Fruit fly (Drosophila melanogaster) whole organism, embryonic: Measurements from ENCODE around the gene CG14696.

Source experiments
- Ada2b ChIP-seq: fragments of 200-800 bp; sonication (Bioruptor generic); IDR thresholded peaks from 2 replicates; pipeline ENCODE4 v1.3.6; 2022; ENCODE audit warnings: missing biosample characterization, missing genetic modification characterization
- Adf1 ChIP-seq: fragments of 200-800 bp; sonication (Bioruptor generic); IDR thresholded peaks from 2 replicates; pipeline ENCODE4 v1.3.6; 2022; ENCODE audit warnings: missing biosample characterization, missing genetic modification characterization
- CG10274 ChIP-seq: fragments of 200-800 bp; sonication (Bioruptor generic); optimal IDR thresholded peaks from 3 replicates; lab custom pipeline; 2017; ENCODE audit warnings: missing biosample characterization, mild to moderate bottlenecking, missing genetic modification characterization
- CG10979 ChIP-seq: fragments of 200-800 bp; sonication (Bioruptor generic); optimal IDR thresholded peaks from 2 replicates; lab custom pipeline; 2018; ENCODE audit warnings: missing biosample characterization, mild to moderate bottlenecking, missing genetic modification characterization, moderate library complexity
- CG11695 ChIP-seq: fragments of 200-800 bp; sonication (Bioruptor generic); IDR thresholded peaks from 3 replicates; pipeline ENCODE4 v1.3.6; 2022; ENCODE audit warnings: missing biosample characterization, missing genetic modification characterization
- CG13296 ChIP-seq: fragments of 200-800 bp; sonication (Bioruptor generic); optimal IDR thresholded peaks from 3 replicates; lab custom pipeline; 2018; ENCODE audit warnings: missing biosample characterization, mild to moderate bottlenecking, missing genetic modification characterization
- CG14014 ChIP-seq: fragments of 200-800 bp; sonication (Bioruptor generic); IDR thresholded peaks from 2 replicates; pipeline ENCODE4 v1.3.6; 2022; ENCODE audit warnings: missing biosample characterization, missing genetic modification characterization
- CG1603 ChIP-seq: fragments of 200-800 bp; sonication (Bioruptor generic); optimal IDR thresholded peaks from 2 replicates; lab custom pipeline; 2019; ENCODE audit warnings: missing biosample characterization, mild to moderate bottlenecking, missing genetic modification characterization, moderate library complexity
- CG17359 ChIP-seq: fragments of 200-800 bp; sonication (Bioruptor generic); optimal IDR thresholded peaks from 3 replicates; lab custom pipeline; 2018; ENCODE audit warnings: missing biosample characterization, mild to moderate bottlenecking, missing genetic modification characterization, moderate library complexity
- CG18262 ChIP-seq: fragments of 200-800 bp; optimal IDR thresholded peaks from 3 replicates; lab custom pipeline; 2019; ENCODE audit warnings: missing biosample characterization, mild to moderate bottlenecking, missing genetic modification characterization, moderate library complexity
- CG2199 ChIP-seq: fragments of 200-800 bp; sonication (Bioruptor generic); IDR thresholded peaks from 3 replicates; pipeline ENCODE4 v1.3.6; 2022; ENCODE audit warnings: missing biosample characterization, missing genetic modification characterization
- CG2889 ChIP-seq: fragments of 200-800 bp; sonication (Bioruptor generic); IDR thresholded peaks from 3 replicates; pipeline ENCODE4 v1.3.6; 2022; ENCODE audit warnings: missing biosample characterization, missing genetic modification characterization
- CG31365 ChIP-seq: fragments of 200-800 bp; sonication (Bioruptor generic); optimal IDR thresholded peaks from 2 replicates; lab custom pipeline; 2018; ENCODE audit warnings: missing biosample characterization, mild to moderate bottlenecking, missing genetic modification characterization
- CG4424 ChIP-seq: fragments of 200-800 bp; sonication (Bioruptor generic); optimal IDR thresholded peaks from 3 replicates; lab custom pipeline; 2016; ENCODE audit warnings: missing biosample characterization, missing genetic modification characterization
- CG6654 ChIP-seq: fragments of 200-800 bp; sonication (Bioruptor generic); optimal IDR thresholded peaks from 2 replicates; lab custom pipeline; 2017; ENCODE audit warnings: missing biosample characterization, mild to moderate bottlenecking, missing genetic modification characterization
- CG9437 ChIP-seq: fragments of 200-800 bp; sonication (Bioruptor generic); optimal IDR thresholded peaks from 2 replicates; lab custom pipeline; 2018; ENCODE audit warnings: missing biosample characterization, mild to moderate bottlenecking, missing genetic modification characterization
- CG9817 ChIP-seq: fragments of 200-800 bp; sonication (Bioruptor generic); optimal IDR thresholded peaks from 2 replicates; lab custom pipeline; 2018; ENCODE audit warnings: missing biosample characterization, mild to moderate bottlenecking, missing genetic modification characterization, moderate library complexity
- D19A ChIP-seq: fragments of 200-800 bp; optimal IDR thresholded peaks from 3 replicates; lab custom pipeline; 2019; ENCODE audit warnings: missing biosample characterization, mild to moderate bottlenecking, missing genetic modification characterization, moderate library complexity
- D19B ChIP-seq: fragments of 200-800 bp; sonication (Bioruptor generic); optimal IDR thresholded peaks from 2 replicates; lab custom pipeline; 2017; ENCODE audit warnings: missing biosample characterization, mild to moderate bottlenecking, missing genetic modification characterization
- Doc3 ChIP-seq: fragments of 200-800 bp; sonication (Bioruptor generic); IDR thresholded peaks from 3 replicates; pipeline ENCODE4 v1.3.6; 2022; ENCODE audit warnings: missing biosample characterization, missing genetic modification characterization; ENCODE audit not compliant: partially characterized antibody
- Drgx ChIP-seq: fragments of 200-800 bp; sonication (Bioruptor generic); IDR thresholded peaks from 2 replicates; pipeline ENCODE4 v1.3.6; 2022; ENCODE audit warnings: missing biosample characterization, missing genetic modification characterization
- E2f1 ChIP-seq: fragments of 200-800 bp; sonication (Bioruptor generic); IDR thresholded peaks from 2 replicates; pipeline ENCODE4 v1.3.6; 2022; ENCODE audit warnings: missing biosample characterization, missing genetic modification characterization
- Fer1 ChIP-seq: fragments of 200-800 bp; sonication (Bioruptor generic); optimal IDR thresholded peaks from 2 replicates; lab custom pipeline; 2017; ENCODE audit warnings: missing biosample characterization, mild to moderate bottlenecking, missing genetic modification characterization
- HHEX ChIP-seq: fragments of 200-800 bp; sonication (Bioruptor generic); optimal IDR thresholded peaks from 3 replicates; lab custom pipeline; 2017; ENCODE audit warnings: missing biosample characterization, mild to moderate bottlenecking, missing genetic modification characterization, missing genetic modification reagents
- HLH4C ChIP-seq: fragments of 200-800 bp; sonication (Bioruptor generic); IDR thresholded peaks from 3 replicates; pipeline ENCODE4 v1.3.6; 2022; ENCODE audit warnings: missing biosample characterization, missing genetic modification characterization; ENCODE audit not compliant: partially characterized antibody
- HmgZ ChIP-seq: fragments of 200-800 bp; sonication (Bioruptor generic); optimal IDR thresholded peaks from 2 replicates; lab custom pipeline; 2018; ENCODE audit warnings: missing biosample characterization, mild to moderate bottlenecking, missing genetic modification characterization
- MBD-R2 ChIP-seq: fragments of 200-800 bp; sonication (Bioruptor generic); IDR thresholded peaks from 2 replicates; pipeline ENCODE4 v1.3.6; 2022; ENCODE audit warnings: missing biosample characterization, missing genetic modification characterization
- Meics ChIP-seq: fragments of 200-800 bp; sonication (Bioruptor generic); optimal IDR thresholded peaks from 2 replicates; lab custom pipeline; 2017; ENCODE audit warnings: missing biosample characterization, mild to moderate bottlenecking, missing genetic modification characterization
- Pdp1 ChIP-seq, 2 experiments: fragments of 200-800 bp; sonication (Bioruptor generic); optimal IDR thresholded peaks; 3 replicates each; lab custom pipeline; 2016; ENCODE audit warnings: missing biosample characterization in 2 of 2, missing genetic modification characterization in 2 of 2, mild to moderate bottlenecking in 1 of 2, moderate library complexity in 1 of 2
- ap ChIP-seq: fragments of 200-800 bp; sonication (Bioruptor generic); IDR thresholded peaks from 2 replicates; pipeline ENCODE4 v1.3.6; 2022; ENCODE audit warnings: missing biosample characterization, missing genetic modification characterization
- ato ChIP-seq: fragments of 200-800 bp; sonication (Bioruptor generic); IDR thresholded peaks from 2 replicates; pipeline ENCODE4 v1.3.6; 2022; ENCODE audit warnings: missing biosample characterization, missing genetic modification characterization; ENCODE audit not compliant: partially characterized antibody
- chinmo ChIP-seq: fragments of 200-800 bp; sonication (Bioruptor generic); IDR thresholded peaks from 4 replicates; pipeline ENCODE4 v1.3.6; 2022; ENCODE audit warnings: missing biosample characterization, missing genetic modification characterization; ENCODE audit not compliant: partially characterized antibody
- chm ChIP-seq: fragments of 200-800 bp; sonication (Bioruptor generic); IDR thresholded peaks from 2 replicates; pipeline ENCODE4 v1.3.6; 2022; ENCODE audit warnings: missing biosample characterization, missing genetic modification characterization
- ci ChIP-seq: fragments of 200-800 bp; sonication (Bioruptor generic); IDR thresholded peaks from 3 replicates; pipeline ENCODE4 v1.3.6; 2022; ENCODE audit warnings: missing biosample characterization, missing genetic modification characterization
- crp ChIP-seq, 2 experiments: fragments of 200-800 bp; sonication (Bioruptor generic); optimal IDR thresholded peaks; 2 replicates in 1 of 2; 3 replicates in 1 of 2; lab custom pipeline; 2017; ENCODE audit warnings: missing biosample characterization in 2 of 2, missing genetic modification characterization in 2 of 2, mild to moderate bottlenecking in 1 of 2, moderate library complexity in 1 of 2
- exex ChIP-seq: fragments of 200-800 bp; sonication (Bioruptor generic); optimal IDR thresholded peaks from 4 replicates; lab custom pipeline; 2018; ENCODE audit warnings: missing biosample characterization, mild to moderate bottlenecking, missing genetic modification characterization, moderate library complexity
- gro ChIP-seq: fragments of 200-800 bp; sonication (Bioruptor generic); optimal IDR thresholded peaks from 2 replicates; lab custom pipeline; 2016; ENCODE audit warnings: missing biosample characterization, missing genetic modification characterization
- kah ChIP-seq: fragments of 200-800 bp; sonication (Bioruptor generic); optimal IDR thresholded peaks from 2 replicates; lab custom pipeline; 2018; ENCODE audit warnings: missing biosample characterization, mild to moderate bottlenecking, missing genetic modification characterization
- lov ChIP-seq, 2 experiments: fragments of 200-800 bp in 1 of 2; fragments of >200 bp in 1 of 2; sonication (Bioruptor generic) in 1 of 2; IDR thresholded peaks in 1 of 2; optimal IDR thresholded peaks in 1 of 2; 2 replicates in 1 of 2; 3 replicates in 1 of 2; pipeline versions ENCODE4 v1.3.6 to Lab custom; 2017 to 2022; ENCODE audit warnings: missing biosample characterization in 1 of 2, missing genetic modification characterization in 1 of 2
- org-1 ChIP-seq: fragments of 200-800 bp; sonication (Bioruptor generic); optimal IDR thresholded peaks from 2 replicates; lab custom pipeline; 2017; ENCODE audit warnings: missing biosample characterization, missing genetic modification characterization
- p53 ChIP-seq: fragments of 200-800 bp; sonication (Bioruptor generic); optimal IDR thresholded peaks from 2 replicates; lab custom pipeline; 2016; ENCODE audit warnings: missing biosample characterization, missing genetic modification characterization
- pnt ChIP-seq: fragments of 200-800 bp; sonication (Bioruptor generic); optimal IDR thresholded peaks from 3 replicates; lab custom pipeline; 2016; ENCODE audit warnings: missing biosample characterization, missing genetic modification characterization
- ro ChIP-seq: fragments of 200-800 bp; sonication (Bioruptor generic); IDR thresholded peaks from 2 replicates; pipeline ENCODE4 v1.3.6; 2022; ENCODE audit warnings: missing biosample characterization, missing genetic modification characterization
- sisA ChIP-seq: fragments of 200-800 bp; sonication (Bioruptor generic); IDR thresholded peaks from 2 replicates; pipeline ENCODE4 v1.3.6; 2022; ENCODE audit warnings: missing biosample characterization, missing genetic modification characterization
- stwl ChIP-seq: fragments of 200-800 bp; sonication (Bioruptor generic); optimal IDR thresholded peaks from 3 replicates; lab custom pipeline; 2018; ENCODE audit warnings: missing biosample characterization, mild to moderate bottlenecking, missing genetic modification characterization, moderate library complexity
- sug ChIP-seq: fragments of 200-800 bp; optimal IDR thresholded peaks from 2 replicates; lab custom pipeline; 2019; ENCODE audit warnings: missing biosample characterization, mild to moderate bottlenecking, missing genetic modification characterization, moderate library complexity
- unc-4 ChIP-seq: fragments of 200-800 bp; sonication (Bioruptor generic); IDR thresholded peaks from 2 replicates; pipeline ENCODE4 v1.3.6; 2022; ENCODE audit warnings: missing biosample characterization, missing genetic modification characterization; ENCODE audit not compliant: partially characterized antibody
- wek ChIP-seq: fragments of 200-800 bp; sonication (Bioruptor generic); optimal IDR thresholded peaks from 3 replicates; lab custom pipeline; 2018; ENCODE audit warnings: missing biosample characterization, mild to moderate bottlenecking, missing genetic modification characterization, moderate library complexity

The CG14696 gene

DNA sequence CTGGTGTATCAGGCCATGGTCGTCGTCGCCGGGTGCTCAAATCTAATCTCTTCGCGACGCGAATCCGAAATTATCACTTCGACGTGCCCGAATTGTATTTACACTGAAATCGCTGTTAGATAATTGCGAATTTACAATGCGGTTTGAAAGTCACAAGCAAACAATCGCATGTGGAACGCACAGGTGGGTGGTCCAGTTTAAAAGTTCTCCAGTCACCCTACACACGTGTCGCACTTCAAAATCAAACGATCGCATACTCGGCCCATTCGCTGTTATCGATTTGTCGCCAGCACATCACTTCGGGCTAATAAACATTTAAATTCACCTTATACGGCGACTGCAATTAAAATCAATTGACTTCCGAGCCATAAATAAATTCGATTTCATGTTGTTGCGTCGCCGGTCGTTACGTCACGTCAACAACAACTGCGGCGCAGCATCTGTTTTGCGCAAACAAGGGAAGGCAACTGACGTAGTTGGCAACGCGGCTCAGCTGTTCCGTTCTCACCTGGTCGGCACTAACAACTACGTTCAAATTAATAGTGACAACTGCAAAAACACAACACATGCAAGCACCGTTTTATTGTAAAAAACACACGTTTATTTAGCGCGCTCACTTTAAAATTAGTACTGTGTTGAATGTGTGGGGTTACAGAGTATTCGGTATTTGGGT lies 21.9 kb downstream of the CG14696 start, which contains the start of gene CG6574 (continued):
- peak; percentile 57; the same call in 1 of the 2 replicates for TF ChIP-seq MBD-R2 (GFP tag; lab: Robert Waterston, UW)
- peak; percentile 2 for TF ChIP-seq HmgZ
- TF ChIP-seq CG17359 (tag; lab: Kevin White, UChicago), result peak; percentile 28
- peak; percentile 40; the same call in 1 of the 3 replicates for TF ChIP-seq ci (GFP tag; lab: Robert Waterston, UW)
- TF ChIP-seq CG2199, result no peak
- peak; percentile 26 for TF ChIP-seq Fer1 (GFP tag; lab: Kevin White, UChicago)
- TF ChIP-seq CG4424 (GFP tag; lab: Kevin White, UChicago), result no peak
- no peak for TF ChIP-seq ro (GFP tag; lab: Robert Waterston, UW)
- TF ChIP-seq CG14014 (GFP tag; lab: Robert Waterston, UW), result no peak
- TF ChIP-seq CG9437 (GFP tag; lab: Kevin White, UChicago), result peak; percentile 98
- TF ChIP-seq wek (GFP tag; lab: Kevin White, UChicago), result peak; percentile 2
- TF ChIP-seq sug (tag; lab: Kevin White, UChicago), result peak; percentile 32
- TF ChIP-seq kah (GFP tag; lab: Kevin White, UChicago), result peak; percentile 45
- peak; percentile 29 for TF ChIP-seq CG10979 (tag; lab: Kevin White, UChicago)
- peak; percentile 34 for TF ChIP-seq CG31365
- peak; percentile 11 for TF ChIP-seq stwl (tag; lab: Kevin White, UChicago)
- TF ChIP-seq Ada2b (GFP tag; lab: Robert Waterston, UW), result no peak
- peak; percentile 6 for TF ChIP-seq gro (GFP tag; lab: Kevin White, UChicago)
- TF ChIP-seq chinmo (GFP tag; lab: Robert Waterston, UW), result peak; percentile 79; the same call in 3 of the 4 replicates
- peak; percentile 25 for TF ChIP-seq CG18262 (tag; lab: Kevin White, UChicago)
- TF ChIP-seq crp (GFP tag; optimal IDR thresholded peaks at IDR 0.05; lab: Kevin White, UChicago), result peak in 1 of 2 experiments; percentile 83
- no peak for TF ChIP-seq sisA
- peak in 1 of 2 experiments; percentile 96 for TF ChIP-seq Pdp1 (GFP tag; optimal IDR thresholded peaks at IDR 0.05; lab: Kevin White, UChicago)
- peak; percentile 11 for TF ChIP-seq CG13296 (GFP tag; lab: Kevin White, UChicago)
- TF ChIP-seq exex (tag; lab: Kevin White, UChicago), result peak; percentile 67
- TF ChIP-seq CG2889 (GFP tag; lab: Robert Waterston, UW), result no peak
- peak; percentile 15 for TF ChIP-seq HHEX (GFP tag; lab: Kevin White, UChicago)
- TF ChIP-seq CG1603 (tag; lab: Kevin White, UChicago), result peak; percentile 19
- no peak for TF ChIP-seq ap (GFP tag; lab: Robert Waterston, UW)
- TF ChIP-seq Doc3 (GFP tag; lab: Robert Waterston, UW), result 0 out of 3 replicates have a peak, but pooled peaks have one; percentile 6
- TF ChIP-seq chm (GFP tag; lab: Robert Waterston, UW), result no peak
- peak; percentile 44; the same call in 1 of the 2 replicates for TF ChIP-seq Drgx (GFP tag; lab: Robert Waterston, UW)
- no peak for TF ChIP-seq ato
- TF ChIP-seq pnt (GFP tag; lab: Kevin White, UChicago), result no peak
- TF ChIP-seq CG11695 (GFP tag; lab: Robert Waterston, UW), result 0 out of 3 replicates have a peak, but pooled peaks have one; percentile 32
- TF ChIP-seq Meics (GFP tag; lab: Kevin White, UChicago), result peak; percentile 23
- peak; percentile 6; the same call in 1 of the 2 replicates for TF ChIP-seq Adf1 (GFP tag; lab: Robert Waterston, UW)
- TF ChIP-seq HLH4C, result 0 out of 3 replicates have a peak, but pooled peaks have one; percentile 2
- peak; percentile 97 for TF ChIP-seq CG10274 (GFP tag; lab: Kevin White, UChicago)
- TF ChIP-seq CG6654 (GFP tag; lab: Kevin White, UChicago), result peak; percentile 70
- no peak for TF ChIP-seq D19B (GFP tag; lab: Kevin White, UChicago)
- no peak for TF ChIP-seq lov (optimal IDR thresholded peaks at IDR 0.05; lab: Kevin White, UChicago)
- no peak for TF ChIP-seq lov (GFP tag; IDR thresholded peaks at IDR 0.05; lab: Robert Waterston, UW)
- peak; percentile 18 for TF ChIP-seq org-1 (GFP tag; lab: Kevin White, UChicago)
- no peak for TF ChIP-seq CG9817 (tag; lab: Kevin White, UChicago)
- TF ChIP-seq p53, result no peak
- TF ChIP-seq unc-4 (GFP tag; lab: Robert Waterston, UW), result no peak
- no peak for TF ChIP-seq D19A
- TF ChIP-seq E2f1 (GFP tag; lab: Robert Waterston, UW), result 0 out of 2 replicates have a peak, but pooled peaks have one; percentile 5
